Worm (Caenorhabditis elegans): Measurements from ENCODE around the gene str-143.

ce11 chrV:8025259-8025658 is 44.3 kb downstream of the str-143 start:
- no peak for TF ChIP-seq ama-1 (optimal IDR thresholded peaks at IDR 0.05)
- TF ChIP-seq mec-3 (tag; optimal IDR thresholded peaks at IDR 0.05; ENCODE audit: borderline replicate concordance), result no peak
- TF ChIP-seq elt-2 (tag; optimal IDR thresholded peaks at IDR 0.05), result no peak
- no peak for TF ChIP-seq fkh-10 (GFP tag; optimal IDR thresholded peaks at IDR 0.05)

Data from whole organism, late embryonic.